Worm (Caenorhabditis elegans): ENCODE data around the gene ddx-15.

- TF ChIP-seq flt-1 (GFP tag; IDR thresholded peaks at IDR 0.05) (no peak), ztf-29 (GFP tag; IDR thresholded peaks at IDR 0.05) (no peak)
Observed at ce11 chrIII:5543727-5544345, 47.7 kb downstream of the ddx-15 start, which contains the start of gene D1044.1.
